Worm (Caenorhabditis elegans): ENCODE data around the gene R12B2.2.

DNA sequence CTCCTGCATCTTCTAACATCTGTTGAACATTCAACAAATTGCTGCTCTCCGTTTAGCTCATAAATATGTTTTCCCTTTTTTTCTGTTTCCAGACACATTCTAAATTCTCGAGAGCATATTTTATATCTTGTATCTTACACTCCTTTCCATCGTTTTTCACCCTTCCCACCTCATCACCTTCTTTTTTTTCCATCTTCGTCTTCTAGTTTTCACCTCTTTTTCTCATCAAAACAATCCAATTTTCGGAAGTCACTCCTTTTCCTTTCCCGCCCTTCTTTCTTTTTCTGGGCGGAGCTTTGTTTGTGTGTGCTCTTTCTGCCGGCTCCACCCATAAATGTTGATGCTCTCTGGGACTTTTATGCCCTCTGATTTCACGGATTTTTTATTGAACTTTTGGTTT, 16.0 kb downstream of the R12B2.2 start:
- TF ChIP-seq cey-2 (tag; optimal IDR thresholded peaks at IDR 0.05; ENCODE audit: borderline replicate concordance, insufficient read depth): no peak
- TF ChIP-seq Y75B8A.6 (GFP tag; IDR thresholded peaks at IDR 0.05): no peak
- TF ChIP-seq ZK546.5 (tag; optimal IDR thresholded peaks at IDR 0.05): no peak
- no peak for TF ChIP-seq snpc-4 (tag; optimal IDR thresholded peaks at IDR 0.05)
- TF ChIP-seq lin-29 (GFP tag; IDR thresholded peaks at IDR 0.05): no peak
- TF ChIP-seq unc-39 (tag; optimal IDR thresholded peaks at IDR 0.05): no peak
- no peak for TF ChIP-seq pha-4 (GFP tag; IDR thresholded peaks at IDR 0.05)
- no peak for TF ChIP-seq pha-4 (tag; optimal IDR thresholded peaks at IDR 0.05)

All from whole organism, L4 larva.